Fruit fly (Drosophila melanogaster) whole organism, pupa: ENCODE results near the gene ttm3.

ENCODE experiments used
- CG4496 ChIP-seq: fragments of 200-800 bp; sonication (Bioruptor generic); IDR thresholded peaks from 3 replicates; pipeline ENCODE4 v1.3.6; 2022; ENCODE audit warnings: missing biosample characterization, missing genetic modification characterization
- D1 ChIP-seq: fragments of 200-800 bp; sonication (Bioruptor generic); optimal IDR thresholded peaks from 2 replicates; lab custom pipeline; 2018; ENCODE audit warnings: missing biosample characterization, mild to moderate bottlenecking, missing genetic modification characterization, moderate library complexity

DNA sequence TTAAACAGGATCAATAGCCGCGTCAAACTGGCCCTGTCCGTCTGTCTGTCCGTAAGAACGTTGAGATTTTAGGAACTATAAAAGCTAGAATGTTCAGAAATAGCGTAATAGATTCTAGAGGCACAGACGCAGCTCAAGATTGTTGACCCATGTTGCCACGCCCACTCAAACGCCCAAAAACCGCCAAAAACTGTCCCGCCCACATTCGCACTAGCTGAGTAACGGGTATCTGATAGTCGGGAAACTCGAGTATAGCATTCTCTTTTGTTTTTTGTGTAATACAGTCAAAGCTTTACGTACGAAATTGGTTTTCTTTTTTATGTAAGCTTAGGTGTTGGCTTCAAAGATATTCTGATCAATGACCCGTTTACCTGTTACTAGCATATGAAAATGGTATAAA is 19.6 kb upstream of the ttm3 start:
- TF ChIP-seq D1 (tag; lab: Kevin White, UChicago), result no peak
- TF ChIP-seq CG4496 (GFP tag; lab: Robert Waterston, UW), result no peak
